Fruit fly (Drosophila melanogaster): ENCODE data around the gene CG1607.

DNA sequence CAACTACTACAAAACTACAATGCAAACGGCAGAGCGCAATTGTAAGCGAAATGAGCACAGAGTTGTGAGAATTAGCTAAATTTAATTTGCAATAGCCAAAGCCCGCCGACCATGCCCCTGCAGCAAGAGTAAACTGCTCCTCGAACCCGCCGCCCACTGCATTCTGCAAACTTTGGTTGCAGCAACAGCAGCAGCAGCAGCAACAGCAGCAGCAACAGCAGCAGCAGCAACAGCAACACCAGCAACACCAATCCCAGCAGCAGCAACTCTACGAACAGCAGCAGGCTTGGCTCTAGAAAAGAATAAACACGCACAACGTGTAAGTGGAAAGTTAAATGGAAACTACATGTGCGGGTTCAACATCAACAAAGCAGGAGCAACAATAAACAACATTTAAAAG, 11.7 kb upstream of the CG1607 start:
- TF ChIP-seq net (GFP tag; optimal IDR thresholded peaks at IDR 0.05), result no peak
- no peak for TF ChIP-seq CG3032 (tag; optimal IDR thresholded peaks at IDR 0.05)
- no peak for TF ChIP-seq Hr39 (GFP tag; optimal IDR thresholded peaks at IDR 0.05)
- TF ChIP-seq Smox (GFP tag; optimal IDR thresholded peaks at IDR 0.05), result no peak
- TF ChIP-seq salr (GFP tag; optimal IDR thresholded peaks at IDR 0.05), result no peak
- TF ChIP-seq vri (GFP tag; optimal IDR thresholded peaks at IDR 0.05), result no peak
- no peak for TF ChIP-seq CG7368 (GFP tag; optimal IDR thresholded peaks at IDR 0.05)
- no peak for TF ChIP-seq fkh (GFP tag; optimal IDR thresholded peaks at IDR 0.05)
- no peak for TF ChIP-seq CG8632 (GFP tag; optimal IDR thresholded peaks at IDR 0.05)
- no peak for TF ChIP-seq CG31627 (GFP tag; optimal IDR thresholded peaks at IDR 0.05)

All from whole organism, prepupa.